Fruit fly (Drosophila melanogaster) whole organism, embryonic: Measurements from ENCODE around the gene CG14341.

Experiments used
- CG15514 ChIP-seq: fragments of 200-800 bp; sonication (Bioruptor generic); optimal IDR thresholded peaks from 3 replicates; lab custom pipeline; 2017; ENCODE audit warnings: missing biosample characterization, missing genetic modification characterization, mild to moderate bottlenecking, moderate library complexity, missing genetic modification reagents
- cato ChIP-seq: fragments of 200-800 bp; sonication (Bioruptor generic); optimal IDR thresholded peaks from 2 replicates; lab custom pipeline; 2016; ENCODE audit warnings: missing biosample characterization, missing genetic modification characterization, borderline replicate concordance
- gce ChIP-seq: fragments of 200-800 bp; sonication (Bioruptor generic); IDR thresholded peaks from 3 replicates; pipeline ENCODE4 v1.3.6; 2022; ENCODE audit warnings: missing biosample characterization, missing genetic modification characterization

dm6 chr2L:1142730-1143281, 23.5 kb upstream of the CG14341 start, which contains the start of gene MFS3:
- TF ChIP-seq gce (0 out of 3 replicates have a peak, but pooled peaks have one; percentile 32), CG15514 (GFP tag; lab: Kevin White, UChicago) (peak; percentile 76), cato (GFP tag; lab: Kevin White, UChicago) (no peak)
